Worm (Caenorhabditis elegans) whole organism, young adult: ENCODE measurements around the gene otpl-8.

Source experiments
- B0019.2 ChIP-seq: fragments of 200-800 bp; sonication (Bioruptor generic); conservative IDR thresholded peaks from 2 replicates; pipeline ENCODE4 v1.3.6; 2022; ENCODE audit warnings: missing genetic modification reagents, missing genetic modification characterization, missing compliant biosample characterization
- C06A6.2 ChIP-seq: fragments of 200-800 bp; sonication (Bioruptor generic); conservative IDR thresholded peaks from 2 replicates; pipeline ENCODE4 v1.3.6; 2022; ENCODE audit warnings: missing genetic modification characterization, missing compliant biosample characterization
- F49E8.2 ChIP-seq: sonication (generic microtip); optimal IDR thresholded peaks from 3 replicates; lab custom pipeline; 2017; ENCODE audit warnings: missing genetic modification characterization, mild to moderate bottlenecking, missing compliant biosample characterization, antibody characterized with exemption, moderate library complexity; ENCODE audit not compliant: insufficient read depth
- K12H6.12 ChIP-seq: fragments of 200-800 bp; sonication (Bioruptor generic); optimal IDR thresholded peaks from 2 replicates; lab custom pipeline; 2018; ENCODE audit warnings: mild to moderate bottlenecking, missing genetic modification characterization, missing compliant biosample characterization
- Y53F4B.3 ChIP-seq: fragments of 200-800 bp; sonication (Bioruptor generic); IDR thresholded peaks from 2 replicates; pipeline ENCODE4 v1.3.6; 2022; ENCODE audit warnings: missing genetic modification reagents, missing genetic modification characterization, missing compliant biosample characterization
- Y53G8AR.9 ChIP-seq: fragments of 200-800 bp; sonication (Bioruptor generic); conservative IDR thresholded peaks from 2 replicates; pipeline ENCODE4 v1.3.6; 2022; ENCODE audit warnings: missing genetic modification reagents, missing genetic modification characterization, missing compliant biosample characterization
- ZK185.1 ChIP-seq: sonication (generic microtip); optimal IDR thresholded peaks from 2 replicates; lab custom pipeline; 2016; ENCODE audit warnings: mild to moderate bottlenecking, missing genetic modification characterization, missing compliant biosample characterization; ENCODE audit not compliant: poor library complexity, severe bottlenecking
- aptf-3 ChIP-seq: fragments of 200-800 bp; sonication (Bioruptor generic); IDR thresholded peaks from 2 replicates; pipeline ENCODE4 v1.3.6; 2022; ENCODE audit warnings: missing genetic modification characterization, missing compliant biosample characterization
- attf-5 ChIP-seq: fragments of 200-800 bp; sonication (Bioruptor generic); optimal IDR thresholded peaks from 2 replicates; lab custom pipeline; 2018; ENCODE audit warnings: mild to moderate bottlenecking, missing genetic modification characterization, missing compliant biosample characterization
- attf-6 ChIP-seq: fragments of 200-800 bp; sonication (Bioruptor generic); IDR thresholded peaks from 2 replicates; pipeline ENCODE4 v1.3.6; 2022; ENCODE audit warnings: missing genetic modification reagents, missing genetic modification characterization, missing compliant biosample characterization
- ccch-3 ChIP-seq: fragments of 200-800 bp; sonication (Bioruptor generic); optimal IDR thresholded peaks from 2 replicates; lab custom pipeline; 2018; ENCODE audit warnings: mild to moderate bottlenecking, missing genetic modification characterization, missing compliant biosample characterization
- cebp-1 ChIP-seq, 2 experiments: fragments of 200-800 bp in 1 of 2; sonication (Bioruptor generic) in 1 of 2; sonication (generic microtip) in 1 of 2; IDR thresholded peaks in 1 of 2; optimal IDR thresholded peaks in 1 of 2; 2 replicates each; pipeline versions ENCODE4 v1.3.6 to Lab custom; 2017 to 2022; ENCODE audit warnings: missing compliant biosample characterization in 2 of 2, missing genetic modification characterization in 2 of 2, mild to moderate bottlenecking in 1 of 2, missing genetic modification reagents in 1 of 2, moderate library complexity in 1 of 2
- ceh-58 ChIP-seq: fragments of 200-800 bp; sonication (Bioruptor generic); IDR thresholded peaks from 2 replicates; pipeline ENCODE4 v1.3.6; 2022; ENCODE audit warnings: missing genetic modification characterization, missing compliant biosample characterization
- egl-44 ChIP-seq: fragments of 200-800 bp; sonication (Bioruptor generic); IDR thresholded peaks from 2 replicates; pipeline ENCODE4 v1.3.6; 2022; ENCODE audit warnings: missing genetic modification reagents, missing genetic modification characterization, missing compliant biosample characterization
- fkh-3 ChIP-seq: sonication (generic microtip); optimal IDR thresholded peaks from 2 replicates; lab custom pipeline; 2016; ENCODE audit warnings: mild to moderate bottlenecking, missing genetic modification characterization, missing compliant biosample characterization
- hmg-1.2 ChIP-seq: fragments of 200-800 bp; sonication (Bioruptor generic); IDR thresholded peaks from 2 replicates; pipeline ENCODE4 v1.3.6; 2022; ENCODE audit warnings: missing genetic modification reagents, missing genetic modification characterization, missing compliant biosample characterization
- lag-1 ChIP-seq: fragments of 200-800 bp; sonication (Bioruptor generic); IDR thresholded peaks from 2 replicates; pipeline ENCODE4 v1.3.6; 2022; ENCODE audit warnings: missing genetic modification reagents, missing genetic modification characterization, missing compliant biosample characterization
- lin-26 ChIP-seq: fragments of 200-800 bp; sonication (Bioruptor generic); IDR thresholded peaks from 2 replicates; pipeline ENCODE4 v1.3.6; 2022; ENCODE audit warnings: missing genetic modification reagents, missing genetic modification characterization, missing compliant biosample characterization
- lir-1 ChIP-seq: fragments of 200-800 bp; sonication (Bioruptor generic); conservative IDR thresholded peaks from 2 replicates; pipeline ENCODE4 v1.3.6; 2022; ENCODE audit warnings: missing genetic modification reagents, missing genetic modification characterization, missing compliant biosample characterization
- lsl-1 ChIP-seq: fragments of 200-800 bp; sonication (Bioruptor generic); optimal IDR thresholded peaks from 2 replicates; lab custom pipeline; 2018; ENCODE audit warnings: mild to moderate bottlenecking, missing genetic modification characterization, moderate library complexity, missing compliant biosample characterization
- lsy-27 ChIP-seq: sonication (generic microtip); optimal IDR thresholded peaks from 2 replicates; lab custom pipeline; 2017; ENCODE audit warnings: missing genetic modification characterization, mild to moderate bottlenecking, missing compliant biosample characterization, antibody characterized with exemption, missing genotype, borderline replicate concordance; ENCODE audit not compliant: insufficient read depth
- mes-4 ChIP-seq: sonication (generic microtip); optimal IDR thresholded peaks from 2 replicates; lab custom pipeline; 2016; ENCODE audit warnings: missing genotype, missing genetic modification characterization, missing compliant biosample characterization
- nhr-179 ChIP-seq: sonication (generic microtip); optimal IDR thresholded peaks from 2 replicates; lab custom pipeline; 2016; ENCODE audit warnings: mild to moderate bottlenecking, missing genetic modification characterization, missing compliant biosample characterization
- nhr-80 ChIP-seq: sonication (generic microtip); optimal IDR thresholded peaks from 2 replicates; lab custom pipeline; 2016; ENCODE audit warnings: missing genetic modification characterization, missing compliant biosample characterization
- pha-4 ChIP-seq: fragments of 150-350 bp; sonication (generic microtip); optimal IDR thresholded peaks from 2 replicates; lab custom pipeline; 2014; ENCODE audit warnings: missing biosample characterization, missing genetic modification reagents, missing genetic modification characterization
- rcor-1 ChIP-seq: fragments of 200-800 bp; sonication (Bioruptor generic); IDR thresholded peaks from 2 replicates; pipeline ENCODE4 v1.3.6; 2022; ENCODE audit warnings: missing genetic modification reagents, missing genetic modification characterization, missing compliant biosample characterization
- sea-2 ChIP-seq: fragments of 200-800 bp; sonication (Bioruptor generic); IDR thresholded peaks from 2 replicates; pipeline ENCODE4 v1.3.6; 2022; ENCODE audit warnings: missing genetic modification characterization, missing compliant biosample characterization
- snpc-1.3 ChIP-seq: sonication (generic microtip); optimal IDR thresholded peaks from 2 replicates; lab custom pipeline; 2017; ENCODE audit warnings: missing genetic modification characterization, mild to moderate bottlenecking, missing compliant biosample characterization, antibody characterized with exemption, moderate library complexity, missing genotype, missing genetic modification reagents; ENCODE audit not compliant: insufficient read depth
- tbp1 ChIP-seq: fragments of 200-800 bp; sonication (Bioruptor generic); optimal IDR thresholded peaks from 2 replicates; lab custom pipeline; 2018; ENCODE audit warnings: mild to moderate bottlenecking, missing genetic modification characterization, missing compliant biosample characterization
- tbx-9 ChIP-seq: sonication (generic microtip); optimal IDR thresholded peaks from 2 replicates; lab custom pipeline; 2016; ENCODE audit warnings: borderline replicate concordance, missing genetic modification characterization, inconsistent platforms, missing compliant biosample characterization
- unc-62 ChIP-seq: fragments of 150-350 bp; optimal IDR thresholded peaks from 2 replicates; lab custom pipeline; 2014; ENCODE audit warnings: missing biosample characterization, missing genetic modification reagents, missing genetic modification characterization
- zfh-2 ChIP-seq: fragments of 200-800 bp; sonication (Bioruptor generic); conservative IDR thresholded peaks from 2 replicates; pipeline ENCODE4 v1.3.6; 2022; ENCODE audit warnings: missing genetic modification reagents, missing genetic modification characterization, missing compliant biosample characterization
- zim-3 ChIP-seq: sonication (generic microtip); optimal IDR thresholded peaks from 2 replicates; lab custom pipeline; 2017; ENCODE audit warnings: mild to moderate bottlenecking, missing genetic modification characterization, moderate library complexity, missing compliant biosample characterization
- ztf-26 ChIP-seq: sonication (generic microtip); optimal IDR thresholded peaks from 2 replicates; lab custom pipeline; 2017; ENCODE audit warnings: missing genetic modification characterization, missing compliant biosample characterization

otpl-8 gene

DNA sequence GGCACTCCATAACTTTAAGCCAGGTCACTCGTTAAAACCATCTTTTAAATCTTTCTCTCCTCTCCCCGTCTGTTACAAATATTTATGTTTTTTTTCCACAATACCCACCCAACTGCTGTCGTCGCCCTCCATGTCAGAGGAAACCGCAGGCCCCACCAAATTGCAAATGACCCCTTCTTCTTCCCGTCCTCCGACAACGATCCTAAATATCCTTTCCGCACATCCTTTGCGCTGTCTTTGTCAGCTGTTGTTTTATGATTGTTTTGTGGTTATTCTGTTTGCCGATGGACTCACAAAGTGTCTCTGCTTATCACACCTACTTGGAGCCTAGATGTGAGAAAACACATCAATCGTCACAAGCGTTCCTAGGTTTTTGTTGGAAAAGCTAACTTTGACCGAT is 22.6 kb downstream of the otpl-8 start:
- no peak for TF ChIP-seq lag-1
- TF ChIP-seq snpc-1.3 = no peak
- TF ChIP-seq lin-26 = no peak
- TF ChIP-seq attf-5 = no peak
- no peak for TF ChIP-seq lsl-1
- no peak for TF ChIP-seq lir-1 (GFP tag; lab: Robert Waterston, UW)
- no peak for TF ChIP-seq hmg-1.2 (GFP tag; lab: Robert Waterston, UW)

DNA sequence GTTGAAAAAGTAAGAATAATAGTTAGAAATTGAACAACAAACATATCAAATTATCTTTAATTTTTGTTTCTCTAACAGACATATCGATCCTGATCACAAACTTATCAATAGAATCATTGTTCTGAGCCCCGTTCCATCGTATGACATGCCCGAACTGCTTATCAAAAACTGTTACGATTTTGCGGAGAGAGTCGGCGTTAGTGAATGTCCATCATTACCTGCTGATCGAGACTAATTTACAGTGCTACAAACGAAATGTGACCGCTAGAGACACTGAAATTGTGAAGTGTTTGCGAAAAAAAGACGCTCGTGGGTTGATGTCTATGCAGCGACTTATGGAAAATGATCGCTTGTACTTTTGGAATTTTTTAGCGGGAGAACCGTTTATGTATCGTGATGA is 27.8 kb downstream of the otpl-8 start:
- TF ChIP-seq C06A6.2 (GFP tag; lab: Robert Waterston, UW) = no peak
- peak; percentile 82 for TF ChIP-seq nhr-80 (tag; lab: Kevin White, UChicago)
- TF ChIP-seq, all 124 proteins: peak for 1

DNA sequence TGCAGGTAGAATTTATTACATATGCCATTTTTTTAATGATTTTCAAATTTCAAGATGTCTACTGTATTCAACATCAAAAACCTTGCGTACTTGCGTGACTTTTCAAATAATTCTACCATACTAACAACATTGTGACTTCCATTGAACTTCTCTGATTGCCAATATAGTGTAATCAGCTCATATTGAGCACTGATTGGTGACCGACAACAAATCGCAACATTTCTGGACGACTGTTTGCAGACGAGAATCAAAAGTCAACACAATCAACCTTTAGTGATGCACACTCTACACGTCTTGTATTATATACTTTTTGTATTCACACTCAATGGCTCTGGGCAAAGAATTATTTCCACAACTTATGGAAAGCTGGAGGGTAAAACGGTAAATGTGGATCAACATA is 29.3 kb downstream of the otpl-8 start, which contains the start of gene cest-3:
cest-3 (plus strand) TSS at position 190 of the 400 bp plus-strand sequence.
- TF ChIP-seq egl-44 (GFP tag; lab: Robert Waterston, UW) = no peak
- peak; percentile 68 for TF ChIP-seq nhr-80 (tag; lab: Kevin White, UChicago)

DNA sequence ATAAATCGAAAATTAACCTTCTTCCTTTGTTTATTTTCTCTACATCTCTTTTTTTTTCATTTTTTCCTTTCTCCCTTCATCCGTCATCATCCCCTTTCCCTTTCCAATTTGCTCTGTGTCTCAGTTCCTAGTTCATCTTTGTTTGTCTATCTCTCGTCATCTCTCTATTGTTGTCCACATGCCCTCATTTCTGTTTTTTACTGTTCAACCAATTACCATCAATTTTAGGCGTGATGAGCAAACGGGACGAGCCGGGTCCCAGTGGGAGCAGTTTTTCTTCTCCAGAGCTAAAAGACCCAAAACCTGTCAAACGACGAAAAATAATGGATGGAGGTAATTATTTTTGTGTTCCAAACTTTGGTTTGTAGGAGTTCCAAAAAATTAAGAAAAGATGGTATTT is 35.4 kb downstream of the otpl-8 start, which contains the start of gene C23H4.6:
C23H4.6 (plus strand) TSS at position 219 of the 400 bp plus-strand sequence.
- TF ChIP-seq mes-4 (tag; lab: Kevin White, UChicago) = no peak

DNA sequence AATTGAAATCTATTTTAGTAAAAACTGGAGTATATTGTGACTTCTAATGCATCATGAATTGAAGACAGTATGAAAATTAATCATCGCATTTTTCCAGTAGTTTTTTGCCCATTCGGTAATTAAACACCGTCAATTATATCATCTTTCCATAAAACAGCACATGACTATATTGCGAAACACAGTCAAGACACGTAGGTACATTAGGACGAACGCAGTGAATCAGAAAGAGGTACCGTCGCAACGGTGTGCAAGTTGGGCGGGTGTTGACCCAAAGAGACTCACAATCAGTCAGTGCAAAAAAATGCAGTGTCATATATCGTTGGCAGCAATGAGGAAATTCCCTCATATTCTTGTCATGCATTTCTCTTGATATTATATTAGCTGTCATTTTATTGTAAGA is 36.3 kb downstream of the otpl-8 start:
- TF ChIP-seq ceh-58 (no peak), lsy-27 (no peak), rcor-1 (GFP tag; lab: Robert Waterston, UW) (no peak), tbx-9 (tag; lab: Kevin White, UChicago) (no peak), aptf-3 (GFP tag; lab: Robert Waterston, UW) (no peak), unc-62 (peak; percentile 30), B0019.2 (GFP tag; lab: Robert Waterston, UW) (no peak), K12H6.12 (tag; lab: Kevin White, UChicago) (no peak), ZK185.1 (tag; lab: Kevin White, UChicago) (no peak), zfh-2 (no peak), sea-2 (GFP tag; lab: Robert Waterston, UW) (no peak), pha-4 (tag; lab: Kevin White, UChicago) (no peak), nhr-80 (tag; lab: Kevin White, UChicago) (peak; percentile 68), lsl-1 (no peak), ztf-26 (no peak), tbp1 (GFP tag; lab: Kevin White, UChicago) (no peak), ccch-3 (GFP tag; lab: Kevin White, UChicago) (no peak), hmg-1.2 (GFP tag; lab: Robert Waterston, UW) (no peak), nhr-179 (tag; lab: Kevin White, UChicago) (no peak), F49E8.2 (tag; lab: Kevin White, UChicago) (no peak), lir-1 (GFP tag; lab: Robert Waterston, UW) (no peak), Y53F4B.3 (GFP tag; lab: Robert Waterston, UW) (no peak), fkh-3 (tag; lab: Kevin White, UChicago) (no peak), Y53G8AR.9 (GFP tag; lab: Robert Waterston, UW) (no peak), attf-6 (GFP tag; lab: Robert Waterston, UW) (no peak), cebp-1 (GFP tag; IDR thresholded peaks at IDR 0.05; lab: Robert Waterston, UW) (peak; percentile 89), cebp-1 (tag; optimal IDR thresholded peaks at IDR 0.05; lab: Kevin White, UChicago) (peak; percentile 93), zim-3 (no peak)
